Fruit fly (Drosophila melanogaster): ENCODE data around the gene Nmdmc.

The Nmdmc gene

dm6 chr3R:9050519-9051119, at the start of gene Nmdmc (continued):
- TF ChIP-seq CG2712 (tag; optimal IDR thresholded peaks at IDR 0.05), result peak; percentile 25
- TF ChIP-seq CG4820 (GFP tag; optimal IDR thresholded peaks at IDR 0.05), result no peak
- TF ChIP-seq CG17612 (GFP tag; IDR thresholded peaks at IDR 0.05), result no peak
- TF ChIP-seq tx (GFP tag; optimal IDR thresholded peaks at IDR 0.05), result no peak
- TF ChIP-seq sc (optimal IDR thresholded peaks at IDR 0.05), result no peak
- no peak for TF ChIP-seq sc (GFP tag; optimal IDR thresholded peaks at IDR 0.05)
- TF ChIP-seq Poxn (GFP tag; IDR thresholded peaks at IDR 0.05), result no peak
- TF ChIP-seq CG11247 (GFP tag; IDR thresholded peaks at IDR 0.05), result no peak
- no peak for TF ChIP-seq sima (GFP tag; optimal IDR thresholded peaks at IDR 0.05)
- TF ChIP-seq CG18011 (GFP tag; optimal IDR thresholded peaks at IDR 0.05), result no peak
- no peak for TF ChIP-seq CG1529 (GFP tag; optimal IDR thresholded peaks at IDR 0.05)
- no peak for TF ChIP-seq tna (GFP tag; IDR thresholded peaks at IDR 0.05; ENCODE audit: partially characterized antibody)
- TF ChIP-seq CG10543 (GFP tag; optimal IDR thresholded peaks at IDR 0.05), result no peak
- no peak for TF ChIP-seq Dip3 (GFP tag; optimal IDR thresholded peaks at IDR 0.05)
- TF ChIP-seq row (GFP tag; IDR thresholded peaks at IDR 0.05), result no peak
- TF ChIP-seq insv (GFP tag; optimal IDR thresholded peaks at IDR 0.05), result no peak
- peak; percentile 87 for TF ChIP-seq nerfin-1 (tag; optimal IDR thresholded peaks at IDR 0.05)
- TF ChIP-seq CG17186 (GFP tag; optimal IDR thresholded peaks at IDR 0.05), result peak; percentile 13
- no peak for TF ChIP-seq gcm (GFP tag; optimal IDR thresholded peaks at IDR 0.05)
- no peak for TF ChIP-seq CG17568 (GFP tag; optimal IDR thresholded peaks at IDR 0.05)
- no peak for TF ChIP-seq Adf1 (GFP tag; IDR thresholded peaks at IDR 0.05)
- TF ChIP-seq esg (GFP tag; conservative IDR thresholded peaks at IDR 0.05), result no peak
- no peak for TF ChIP-seq maf-S (GFP tag; optimal IDR thresholded peaks at IDR 0.05)
- no peak for TF ChIP-seq E2f2 (GFP tag; IDR thresholded peaks at IDR 0.05)
- no peak for TF ChIP-seq CG11504 (tag; optimal IDR thresholded peaks at IDR 0.05)
- no peak for TF ChIP-seq CG31388 (GFP tag; optimal IDR thresholded peaks at IDR 0.05)
- no peak for TF ChIP-seq CHES-1-like (GFP tag; optimal IDR thresholded peaks at IDR 0.05)
- no peak for TF ChIP-seq stc (GFP tag; IDR thresholded peaks at IDR 0.05)
- no peak for TF ChIP-seq ase (GFP tag; IDR thresholded peaks at IDR 0.05)
- no peak for TF ChIP-seq Ada2b (GFP tag; IDR thresholded peaks at IDR 0.05)
- TF ChIP-seq CG11093 (GFP tag; IDR thresholded peaks at IDR 0.05), result no peak
- no peak for TF ChIP-seq CG10366 (GFP tag; IDR thresholded peaks at IDR 0.05)
- no peak for TF ChIP-seq CG30431 (GFP tag; optimal IDR thresholded peaks at IDR 0.05)
- no peak for TF ChIP-seq ken (GFP tag; IDR thresholded peaks at IDR 0.05)
- TF ChIP-seq CG8765 (GFP tag; IDR thresholded peaks at IDR 0.05), result no peak
- no peak for TF ChIP-seq Nf-YB (GFP tag; optimal IDR thresholded peaks at IDR 0.05)
- no peak for TF ChIP-seq hth (optimal IDR thresholded peaks at IDR 0.05)
- no peak for TF ChIP-seq ab (GFP tag; optimal IDR thresholded peaks at IDR 0.05)
- no peak for TF ChIP-seq CG8388 (GFP tag; optimal IDR thresholded peaks at IDR 0.05)
- no peak for TF ChIP-seq ap (GFP tag; IDR thresholded peaks at IDR 0.05)
- no peak for TF ChIP-seq NK7.1 (GFP tag; optimal IDR thresholded peaks at IDR 0.05)
- no peak for TF ChIP-seq CG42726 (GFP tag; IDR thresholded peaks at IDR 0.05; ENCODE audit: partially characterized antibody)
- TF ChIP-seq salm (tag; optimal IDR thresholded peaks at IDR 0.05), result no peak
- TF ChIP-seq da (GFP tag; optimal IDR thresholded peaks at IDR 0.05), result no peak
- no peak for TF ChIP-seq Max (GFP tag; optimal IDR thresholded peaks at IDR 0.05)
- TF ChIP-seq zen2 (GFP tag; IDR thresholded peaks at IDR 0.05; ENCODE audit: partially characterized antibody), result no peak
- no peak for TF ChIP-seq chn (GFP tag; optimal IDR thresholded peaks at IDR 0.05)
- no peak for TF ChIP-seq pan (optimal IDR thresholded peaks at IDR 0.05)
- no peak for TF ChIP-seq pan (GFP tag; optimal IDR thresholded peaks at IDR 0.05 in 1 of 2, IDR thresholded peaks at IDR 0.05 in 1 of 2)
- peak; percentile 91 for TF ChIP-seq Dp (GFP tag; optimal IDR thresholded peaks at IDR 0.05)
- TF ChIP-seq zen (tag; optimal IDR thresholded peaks at IDR 0.05), result peak; percentile 8
- no peak for TF ChIP-seq sqz (GFP tag; optimal IDR thresholded peaks at IDR 0.05)

All from whole organism, embryonic.